Fruit fly (Drosophila melanogaster): Measurements from ENCODE around the gene Diedel.

Diedel gene

dm6 chr3R:29478952-29479538, 14.6 kb upstream of the Diedel start (continued):
- TF ChIP-seq CG18011 (GFP tag; optimal IDR thresholded peaks at IDR 0.05): peak; percentile 37
- TF ChIP-seq zen (tag; optimal IDR thresholded peaks at IDR 0.05): no peak
- peak; percentile 56 for TF ChIP-seq ttk (GFP tag; IDR thresholded peaks at IDR 0.05)
- peak; percentile 16 for TF ChIP-seq az2 (GFP tag; optimal IDR thresholded peaks at IDR 0.05)
- no peak for TF ChIP-seq stwl (tag; optimal IDR thresholded peaks at IDR 0.05)
- no peak for TF ChIP-seq Kr (GFP tag; optimal IDR thresholded peaks at IDR 0.05)
- no peak for TF ChIP-seq Hey (tag; optimal IDR thresholded peaks at IDR 0.05)
- TF ChIP-seq inv (GFP tag; IDR thresholded peaks at IDR 0.05; ENCODE audit: partially characterized antibody): no peak
- TF ChIP-seq CG7786 (GFP tag; optimal IDR thresholded peaks at IDR 0.05): peak; percentile 37
- no peak for TF ChIP-seq TFAM (GFP tag; optimal IDR thresholded peaks at IDR 0.05)
- TF ChIP-seq ERR (GFP tag; optimal IDR thresholded peaks at IDR 0.05): peak; percentile 10
- TF ChIP-seq PHDP (tag; optimal IDR thresholded peaks at IDR 0.05): peak; percentile 78
- TF ChIP-seq D19A (tag; optimal IDR thresholded peaks at IDR 0.05): peak; percentile 63
- peak; percentile 70 for TF ChIP-seq slbo (GFP tag; IDR thresholded peaks at IDR 0.05)
- TF ChIP-seq CG17829 (tag; optimal IDR thresholded peaks at IDR 0.05): peak; percentile 47
- TF ChIP-seq D19B (GFP tag; optimal IDR thresholded peaks at IDR 0.05): peak; percentile 43
- TF ChIP-seq CG31388 (GFP tag; optimal IDR thresholded peaks at IDR 0.05): no peak
- no peak for TF ChIP-seq CG15479 (GFP tag; optimal IDR thresholded peaks at IDR 0.05)
- TF ChIP-seq CG12219 (GFP tag; optimal IDR thresholded peaks at IDR 0.05): peak; percentile 55
- TF ChIP-seq CG17802 (tag; optimal IDR thresholded peaks at IDR 0.05): no peak
- TF ChIP-seq CG16863 (GFP tag; optimal IDR thresholded peaks at IDR 0.05): peak; percentile 7
- TF ChIP-seq tll (GFP tag; optimal IDR thresholded peaks at IDR 0.05): no peak
- TF ChIP-seq NK7.1 (GFP tag; optimal IDR thresholded peaks at IDR 0.05): no peak
- no peak for TF ChIP-seq Dref (GFP tag; IDR thresholded peaks at IDR 0.05)
- peak; percentile 71 for TF ChIP-seq CG14050 (GFP tag; IDR thresholded peaks at IDR 0.05)
- TF ChIP-seq CG10543 (GFP tag; optimal IDR thresholded peaks at IDR 0.05): peak; percentile 53
- peak; percentile 60 for TF ChIP-seq nmo (GFP tag; optimal IDR thresholded peaks at IDR 0.05)
- TF ChIP-seq Hr51 (GFP tag; optimal IDR thresholded peaks at IDR 0.05): peak in 1 of 2 experiments; percentile 84
- peak; percentile 70 for TF ChIP-seq CG12071 (GFP tag; optimal IDR thresholded peaks at IDR 0.05)
- TF ChIP-seq CG8089 (GFP tag; optimal IDR thresholded peaks at IDR 0.05): no peak
- TF ChIP-seq gem (tag; optimal IDR thresholded peaks at IDR 0.05): peak; percentile 80
- peak; percentile 64; the same call in 1 of the 2 replicates for TF ChIP-seq NFAT (GFP tag; IDR thresholded peaks at IDR 0.05)
- TF ChIP-seq CG18476 (GFP tag; optimal IDR thresholded peaks at IDR 0.05): peak; percentile 32
- no peak for TF ChIP-seq CG12236 (GFP tag; optimal IDR thresholded peaks at IDR 0.05)
- peak; percentile 64 for TF ChIP-seq Hmr (GFP tag; optimal IDR thresholded peaks at IDR 0.05)
- TF ChIP-seq BtbVII (GFP tag; optimal IDR thresholded peaks at IDR 0.05): peak; percentile 78
- TF ChIP-seq ind (GFP tag; optimal IDR thresholded peaks at IDR 0.05): peak; percentile 15
- peak in 1 of 2 experiments; percentile 9 for TF ChIP-seq chif (GFP tag; optimal IDR thresholded peaks at IDR 0.05)
- peak; percentile 37 for TF ChIP-seq CG31365 (tag; optimal IDR thresholded peaks at IDR 0.05)
- TF ChIP-seq Adf1 (GFP tag; IDR thresholded peaks at IDR 0.05): peak; percentile 51; the same call in 1 of the 2 replicates
- peak; percentile 94 for TF ChIP-seq grau (tag; optimal IDR thresholded peaks at IDR 0.05)
- TF ChIP-seq MBD-R2 (GFP tag; IDR thresholded peaks at IDR 0.05): peak; percentile 32; the same call in 1 of the 2 replicates
- TF ChIP-seq phol (tag; optimal IDR thresholded peaks at IDR 0.05): peak; percentile 61
- TF ChIP-seq lilli (GFP tag; optimal IDR thresholded peaks at IDR 0.05): peak; percentile 22
- TF ChIP-seq CG17359 (tag; optimal IDR thresholded peaks at IDR 0.05): peak; percentile 72
- peak; percentile 31 to 34 for TF ChIP-seq Pdp1 (GFP tag; optimal IDR thresholded peaks at IDR 0.05)
- peak; percentile 61 for TF ChIP-seq nom (GFP tag; optimal IDR thresholded peaks at IDR 0.05)
- peak; percentile 1 for TF ChIP-seq ems (GFP tag; optimal IDR thresholded peaks at IDR 0.05)
